Worm (Caenorhabditis elegans) whole organism, L2 larva: Measurements from ENCODE around the gene pph-2.

ENCODE experiments used
- Y55F3AM.14 ChIP-seq: fragments of 200-800 bp; sonication (Bioruptor generic); optimal IDR thresholded peaks from 2 replicates; lab custom pipeline; 2018; ENCODE audit warnings: mild to moderate bottlenecking, missing genetic modification characterization, missing compliant biosample characterization
- ZK546.5 ChIP-seq: sonication (generic microtip); optimal IDR thresholded peaks from 2 replicates; lab custom pipeline; 2017; ENCODE audit warnings: missing biosample characterization, missing genetic modification characterization
- alr-1 ChIP-seq: fragments of 150-350 bp; optimal IDR thresholded peaks from 2 replicates; lab custom pipeline; 2014; ENCODE audit warnings: missing biosample characterization, missing genetic modification characterization
- aly-2 ChIP-seq: fragments of 150-350 bp; optimal IDR thresholded peaks from 2 replicates; lab custom pipeline; 2014; ENCODE audit warnings: missing biosample characterization, missing genetic modification characterization
- blmp-1 ChIP-seq: sonication (generic microtip); optimal IDR thresholded peaks from 2 replicates; lab custom pipeline; 2017; ENCODE audit warnings: missing genetic modification characterization, mild to moderate bottlenecking, missing compliant biosample characterization, antibody characterized with exemption, moderate library complexity; ENCODE audit not compliant: insufficient read depth
- ceh-16 ChIP-seq: fragments of 150-350 bp; optimal IDR thresholded peaks from 2 replicates; lab custom pipeline; 2014; ENCODE audit warnings: missing biosample characterization, missing genetic modification characterization
- ceh-82 ChIP-seq: fragments of 150-350 bp; optimal IDR thresholded peaks from 2 replicates; lab custom pipeline; 2014; ENCODE audit warnings: missing biosample characterization, missing genetic modification characterization
- crh-2 ChIP-seq: sonication (generic microtip); optimal IDR thresholded peaks from 2 replicates; lab custom pipeline; 2017; ENCODE audit warnings: missing biosample characterization, missing genetic modification characterization
- dmd-4 ChIP-seq: sonication (generic microtip); optimal IDR thresholded peaks from 2 replicates; lab custom pipeline; 2017; ENCODE audit warnings: missing biosample characterization, missing genetic modification characterization
- egl-27 ChIP-seq: sonication (generic microtip); optimal IDR thresholded peaks from 3 replicates; lab custom pipeline; 2017; ENCODE audit warnings: missing biosample characterization, missing genetic modification reagents, missing genetic modification characterization
- elt-1 ChIP-seq: fragments of 150-350 bp; optimal IDR thresholded peaks from 2 replicates; lab custom pipeline; 2014; ENCODE audit warnings: missing biosample characterization, missing genetic modification characterization
- fos-1 ChIP-seq: fragments of 150-350 bp; optimal IDR thresholded peaks from 2 replicates; lab custom pipeline; 2014; ENCODE audit warnings: missing biosample characterization, missing genetic modification characterization
- gmeb-1 ChIP-seq: fragments of 150-350 bp; optimal IDR thresholded peaks from 2 replicates; lab custom pipeline; 2014; ENCODE audit warnings: missing biosample characterization, missing genetic modification characterization
- lin-39 ChIP-seq: fragments of 150-350 bp; optimal IDR thresholded peaks from 2 replicates; lab custom pipeline; 2014; ENCODE audit warnings: missing biosample characterization, missing genetic modification reagents, missing genetic modification characterization
- lsy-2 ChIP-seq, 2 experiments: fragments of 150-350 bp in 1 of 2; sonication (generic microtip) in 1 of 2; optimal IDR thresholded peaks; 2 replicates each; lab custom pipeline; 2014 to 2017; ENCODE audit warnings: missing biosample characterization in 2 of 2, missing genetic modification characterization in 2 of 2
- mbf-1 ChIP-seq: sonication (generic microtip); optimal IDR thresholded peaks from 2 replicates; lab custom pipeline; 2017; ENCODE audit warnings: missing biosample characterization, missing genetic modification characterization
- nhr-10 ChIP-seq: sonication (generic microtip); optimal IDR thresholded peaks from 2 replicates; lab custom pipeline; 2017; ENCODE audit warnings: missing biosample characterization, missing genetic modification characterization
- nhr-11 ChIP-seq: fragments of 150-350 bp; optimal IDR thresholded peaks from 2 replicates; lab custom pipeline; 2014; ENCODE audit warnings: missing biosample characterization, missing genetic modification characterization
- nhr-129 ChIP-seq: fragments of 150-350 bp; optimal IDR thresholded peaks from 2 replicates; lab custom pipeline; 2014; ENCODE audit warnings: missing biosample characterization, missing genetic modification characterization
- nhr-21 ChIP-seq: fragments of 150-350 bp; optimal IDR thresholded peaks from 2 replicates; lab custom pipeline; 2014; ENCODE audit warnings: missing biosample characterization, missing genetic modification characterization
- nhr-23 ChIP-seq: fragments of 150-350 bp; optimal IDR thresholded peaks from 2 replicates; lab custom pipeline; 2014; ENCODE audit warnings: missing biosample characterization, missing genetic modification reagents, missing genetic modification characterization
- nhr-237 ChIP-seq: fragments of 150-350 bp; optimal IDR thresholded peaks from 2 replicates; lab custom pipeline; 2014; ENCODE audit warnings: missing biosample characterization, missing genetic modification characterization
- nhr-25 ChIP-seq: fragments of 150-350 bp; sonication (generic microtip); optimal IDR thresholded peaks from 3 replicates; lab custom pipeline; 2014; ENCODE audit warnings: missing biosample characterization, missing genetic modification characterization
- nhr-6 ChIP-seq: fragments of 150-350 bp; optimal IDR thresholded peaks from 2 replicates; lab custom pipeline; 2014; ENCODE audit warnings: missing biosample characterization, missing genetic modification characterization
- nhr-77 ChIP-seq: fragments of 150-350 bp; optimal IDR thresholded peaks from 2 replicates; lab custom pipeline; 2014; ENCODE audit warnings: missing biosample characterization, missing genetic modification characterization
- peb-1 ChIP-seq: fragments of 150-350 bp; optimal IDR thresholded peaks from 2 replicates; lab custom pipeline; 2014; ENCODE audit warnings: missing biosample characterization, missing genetic modification characterization
- sma-3 ChIP-seq: sonication (generic microtip); optimal IDR thresholded peaks from 2 replicates; lab custom pipeline; 2016; ENCODE audit warnings: missing genetic modification reagents, missing genetic modification characterization, missing compliant biosample characterization
- sma-9 ChIP-seq, 2 experiments: fragments of 150-350 bp in 1 of 2; sonication (generic microtip) in 1 of 2; optimal IDR thresholded peaks; 2 replicates each; lab custom pipeline; 2014 to 2016; ENCODE audit warnings: missing genetic modification characterization in 2 of 2, mild to moderate bottlenecking in 1 of 2, missing biosample characterization in 1 of 2, missing compliant biosample characterization in 1 of 2, missing genetic modification reagents in 1 of 2, moderate library complexity in 1 of 2
- unc-39 ChIP-seq: fragments of 150-350 bp; optimal IDR thresholded peaks from 2 replicates; lab custom pipeline; 2014; ENCODE audit warnings: missing biosample characterization, missing genetic modification characterization
- unc-55 ChIP-seq: fragments of 150-350 bp; sonication (generic microtip); optimal IDR thresholded peaks from 3 replicates; lab custom pipeline; 2014; ENCODE audit warnings: missing biosample characterization, missing genetic modification reagents, missing genetic modification characterization
- unc-62 ChIP-seq: fragments of 150-350 bp; optimal IDR thresholded peaks from 2 replicates; lab custom pipeline; 2014; ENCODE audit warnings: missing biosample characterization, missing genetic modification reagents, missing genetic modification characterization
- zag-1 ChIP-seq: fragments of 150-350 bp; optimal IDR thresholded peaks from 2 replicates; lab custom pipeline; 2014; ENCODE audit warnings: missing biosample characterization, missing genetic modification characterization
- ztf-11 ChIP-seq: sonication (generic microtip); optimal IDR thresholded peaks from 2 replicates; lab custom pipeline; 2017; ENCODE audit warnings: missing biosample characterization, missing genetic modification characterization
- ztf-4 ChIP-seq: fragments of 150-350 bp; optimal IDR thresholded peaks from 2 replicates; lab custom pipeline; 2014; ENCODE audit warnings: missing biosample characterization, missing genetic modification characterization

pph-2 gene

DNA sequence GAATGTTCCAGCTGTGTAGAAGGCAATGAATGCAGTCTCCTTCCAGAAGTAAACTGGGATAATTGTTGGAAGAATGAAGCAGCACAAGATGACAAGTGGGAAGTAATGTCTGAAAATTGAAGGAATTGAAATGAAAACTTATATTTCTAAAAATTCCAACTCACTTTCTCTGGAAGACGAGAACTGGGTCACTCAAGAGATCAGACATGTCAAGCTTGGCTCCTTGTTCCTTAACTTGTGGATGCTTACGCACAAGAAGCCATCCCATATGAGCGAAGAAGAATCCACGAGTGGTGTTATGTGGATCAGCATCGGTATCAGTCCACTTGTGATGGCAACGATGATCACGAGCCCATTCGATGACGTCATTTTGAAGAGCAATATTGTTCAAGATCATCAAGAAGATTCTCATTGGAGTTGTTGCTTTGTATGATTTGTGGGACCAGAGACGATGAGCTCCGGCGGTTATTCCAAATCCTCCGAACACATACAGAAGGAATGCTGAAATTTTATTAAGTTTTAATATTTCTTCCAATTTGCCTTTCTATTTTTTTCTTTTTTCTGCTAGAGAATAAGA is 36.8 kb upstream of the pph-2 start:
- TF ChIP-seq sma-3 (GFP tag; lab: Kevin White, UChicago) (no peak), nhr-23 (tag; lab: Kevin White, UChicago) (no peak)

DNA sequence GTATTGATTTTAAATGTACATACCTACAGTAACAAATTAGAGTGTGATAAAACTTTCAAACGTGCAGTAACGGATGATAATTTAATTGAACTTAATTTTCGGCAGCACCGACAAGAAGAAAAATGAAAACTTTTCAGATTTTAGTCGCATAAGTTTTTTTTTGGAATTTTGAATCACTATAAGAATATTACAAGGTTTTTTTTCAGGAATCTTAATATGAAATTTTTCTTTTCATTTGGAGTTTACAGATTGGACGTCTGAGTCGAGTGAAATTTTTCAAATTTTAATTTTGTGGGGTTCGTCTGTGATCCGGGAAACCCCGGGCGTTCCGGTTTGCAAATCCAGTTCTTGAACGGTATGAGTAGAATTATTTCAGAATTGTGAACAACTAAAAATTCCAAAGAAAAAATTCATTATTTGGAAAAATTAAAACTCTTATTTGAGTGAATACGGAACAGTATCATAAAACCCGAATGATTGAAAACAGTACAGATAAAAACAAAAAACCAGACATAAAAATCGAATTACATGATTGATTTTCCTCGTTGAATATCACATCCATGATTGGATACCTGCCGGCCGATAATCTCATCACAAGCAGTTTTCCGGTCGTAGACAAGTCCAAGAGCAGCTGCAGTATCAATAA is 35.8 kb upstream of the pph-2 start:
- peak; percentile 11 for TF ChIP-seq fos-1 (tag; lab: Kevin White, UChicago)
- no peak for TF ChIP-seq alr-1 (tag; lab: Kevin White, UChicago)
- peak; percentile 12 for TF ChIP-seq gmeb-1 (tag; lab: Kevin White, UChicago)
- TF ChIP-seq, all 48 proteins: peak for 2

DNA sequence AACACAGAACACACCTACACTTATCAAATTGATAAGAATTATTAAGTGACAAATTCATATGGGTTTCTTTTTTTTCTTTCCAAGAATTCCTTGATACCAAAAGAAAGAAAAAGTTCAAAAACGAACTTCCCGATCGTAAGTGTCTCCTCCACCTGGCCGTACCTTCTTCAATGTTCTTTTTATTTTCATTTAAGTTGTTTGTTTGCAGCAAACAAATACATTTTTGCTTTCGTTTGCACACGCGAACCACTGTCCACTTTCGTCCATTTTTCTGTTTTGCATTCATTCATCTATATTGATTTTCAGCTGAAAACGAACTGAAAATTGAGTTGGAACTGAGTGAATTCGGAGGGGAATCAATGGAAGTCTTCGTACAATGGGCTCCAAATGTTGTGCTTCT is 34.1 kb upstream of the pph-2 start, which contains the start of gene VZK822L.2:
Gene VZK822L.2 (plus strand): TSS at position 301 of the 400 bp plus-strand sequence.
- TF ChIP-seq fos-1 (tag; lab: Kevin White, UChicago) (peak; percentile 43), dmd-4 (tag; lab: Kevin White, UChicago) (no peak)
- TF ChIP-seq, all 48 proteins: peak for 1

DNA sequence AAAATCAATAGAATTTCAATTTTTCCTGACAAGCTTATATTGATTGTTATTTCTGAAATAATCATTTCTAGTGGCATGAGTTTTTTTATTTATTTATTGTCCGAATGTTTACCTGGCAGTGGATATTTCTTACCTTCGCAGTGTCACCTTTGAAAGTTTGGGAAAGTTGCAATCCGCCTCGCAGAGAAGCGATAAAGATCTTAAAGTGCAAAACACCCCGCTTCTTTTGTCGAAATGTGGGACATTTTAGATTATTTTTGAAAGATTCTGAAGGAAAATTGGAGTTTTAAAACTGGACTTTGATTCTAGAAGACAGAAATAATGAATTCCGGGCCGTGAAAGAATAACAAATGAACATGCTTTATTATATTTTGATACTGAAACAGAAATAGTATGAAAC is 31.2 kb upstream of the pph-2 start:
- no peak for TF ChIP-seq ztf-11
- TF ChIP-seq nhr-129, result no peak
- no peak for TF ChIP-seq aly-2 (tag; lab: Kevin White, UChicago)
- TF ChIP-seq elt-1 (tag; lab: Kevin White, UChicago), result peak; percentile 61
- TF ChIP-seq ceh-82, result no peak
- TF ChIP-seq Y55F3AM.14, result no peak

DNA sequence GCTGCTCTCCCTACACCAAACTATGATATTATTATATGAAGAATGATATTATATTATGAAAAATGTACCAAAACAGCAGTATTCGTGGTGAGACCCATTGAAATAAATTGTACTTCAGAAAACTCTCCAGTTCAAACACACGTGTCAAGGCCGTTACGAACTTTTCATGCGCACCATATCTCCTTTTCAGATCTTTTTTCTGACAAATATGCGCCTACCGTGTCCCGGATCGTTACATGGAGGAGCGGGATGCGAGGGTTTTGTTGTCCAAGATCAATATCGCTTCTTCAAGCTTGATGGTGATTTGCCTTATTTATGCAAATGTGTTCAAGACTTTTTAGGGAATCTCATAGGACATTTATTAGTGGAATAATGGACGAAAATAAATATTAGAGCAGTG is 26.1 kb upstream of the pph-2 start:
- TF ChIP-seq nhr-25 (tag; lab: Kevin White, UChicago) (no peak), ZK546.5 (tag; lab: Kevin White, UChicago) (no peak), Y55F3AM.14 (no peak), ceh-16 (tag; lab: Kevin White, UChicago) (peak; percentile 58), ceh-82 (no peak), elt-1 (tag; lab: Kevin White, UChicago) (peak; percentile 56), zag-1 (no peak), lin-39 (tag; lab: Kevin White, UChicago) (no peak), sma-9 (GFP tag; optimal IDR thresholded peaks at IDR 0.05; lab: Kevin White, UChicago) (peak; percentile 6), sma-9 (tag; optimal IDR thresholded peaks at IDR 0.05; lab: Kevin White, UChicago) (no peak), nhr-10 (tag; lab: Kevin White, UChicago) (no peak), peb-1 (no peak), crh-2 (tag; lab: Kevin White, UChicago) (no peak), nhr-6 (no peak), unc-39 (tag; lab: Kevin White, UChicago) (no peak), lsy-2 (tag; optimal IDR thresholded peaks at IDR 0.05; lab: Kevin White, UChicago) (no peak), unc-62 (GFP tag; lab: Kevin White, UChicago) (no peak), ztf-11 (no peak), mbf-1 (tag; lab: Kevin White, UChicago) (no peak), nhr-237 (tag; lab: Kevin White, UChicago) (no peak)

DNA sequence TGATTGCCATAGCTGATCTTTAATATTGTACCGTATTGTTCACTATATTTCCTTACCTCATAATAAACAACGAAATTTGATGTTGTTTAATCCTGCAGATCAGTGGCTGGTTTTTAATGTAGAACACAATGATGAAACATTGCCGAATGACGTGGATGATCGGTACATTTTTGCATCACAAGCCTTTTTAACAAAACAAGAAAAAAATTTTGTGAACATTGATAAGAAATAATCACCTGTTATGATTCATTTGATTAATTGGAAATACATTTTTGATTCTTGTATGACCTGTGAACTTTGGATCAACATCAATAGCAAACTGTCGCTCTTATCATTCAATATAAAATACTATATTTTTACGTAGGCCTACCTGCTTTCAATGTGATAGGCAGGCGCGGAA is 25.3 kb upstream of the pph-2 start:
- TF ChIP-seq nhr-77 (tag; lab: Kevin White, UChicago) (no peak), ceh-82 (no peak), nhr-25 (tag; lab: Kevin White, UChicago) (peak; percentile 3), crh-2 (tag; lab: Kevin White, UChicago) (no peak), nhr-21 (no peak), ceh-16 (tag; lab: Kevin White, UChicago) (no peak)

DNA sequence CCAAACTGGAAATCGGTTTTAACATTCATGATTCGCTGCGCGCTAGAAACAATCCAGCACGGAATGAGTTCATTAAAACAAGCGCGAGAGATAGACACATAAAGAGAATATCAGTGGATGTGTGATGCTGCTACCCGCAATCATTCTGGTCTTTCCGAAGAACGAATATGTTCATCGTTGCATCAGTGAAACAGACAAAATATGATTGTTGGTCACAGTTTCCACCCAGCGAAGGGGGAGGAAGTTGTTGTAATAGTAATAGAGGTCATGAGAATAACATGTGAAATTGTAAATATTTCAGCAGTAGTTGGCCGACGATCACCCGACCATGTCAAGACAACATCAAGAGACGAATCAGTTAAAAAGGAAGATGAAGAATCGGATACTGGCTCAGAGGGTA is 23.6 kb upstream of the pph-2 start:
- peak; percentile 12 for TF ChIP-seq sma-3 (GFP tag; lab: Kevin White, UChicago)
- TF ChIP-seq egl-27 (tag; lab: Kevin White, UChicago), result peak; percentile 10
- no peak for TF ChIP-seq unc-55 (GFP tag; lab: Kevin White, UChicago)
- no peak for TF ChIP-seq unc-62 (GFP tag; lab: Kevin White, UChicago)
- peak; percentile 53 for TF ChIP-seq sma-9 (GFP tag; optimal IDR thresholded peaks at IDR 0.05; lab: Kevin White, UChicago)
- no peak for TF ChIP-seq sma-9 (tag; optimal IDR thresholded peaks at IDR 0.05; lab: Kevin White, UChicago)
- TF ChIP-seq ztf-4, result no peak
- TF ChIP-seq blmp-1 (tag; lab: Kevin White, UChicago), result peak; percentile 27
- peak; percentile 51 for TF ChIP-seq nhr-25 (tag; lab: Kevin White, UChicago)
- no peak for TF ChIP-seq nhr-11 (tag; lab: Kevin White, UChicago)
